2 fruit fly cellular contexts compared by ENCODE assay signal in the genomic region with DNA sequence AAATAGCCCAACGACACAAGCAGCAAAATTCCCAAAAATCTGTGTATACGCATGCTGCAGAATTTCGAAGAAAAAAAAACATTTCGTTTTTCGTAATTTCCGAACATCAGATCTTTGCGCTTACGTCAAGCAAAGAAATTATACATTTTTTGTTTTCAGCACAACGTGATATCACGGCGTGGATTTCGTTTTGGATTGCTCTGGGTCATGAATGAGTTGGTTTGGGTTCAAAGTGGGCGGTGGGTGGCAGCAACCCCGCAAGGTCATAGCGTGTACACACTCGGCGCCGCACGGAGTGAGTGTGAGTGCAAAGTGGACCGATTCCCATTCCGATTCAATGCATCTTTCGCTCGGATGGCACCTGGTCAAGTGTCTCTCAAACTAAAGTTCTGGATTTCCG.
TF ChIP-seq lines count a peak whose summit lies in the region.

No protein-coding gene starts in this region.

- TF ChIP-seq CTCF in whole organism, embryonic (GFP tag; optimal IDR thresholded peaks at IDR 0.05; lab: Kevin White, UChicago) = no peak

TF ChIP-seq in whole organism, embryonic, 481 proteins besides CTCF, POLR2A, EP300 and RAD21:
- TF ChIP-seq Hr78 (GFP tag; optimal IDR thresholded peaks at IDR 0.05; lab: Kevin White, UChicago) = peak in 1 of 2 experiments; percentile 20
- TF ChIP-seq Side (GFP tag; optimal IDR thresholded peaks at IDR 0.05; lab: Kevin White, UChicago) = no peak
- peak in 1 of 2 experiments; percentile 11 for TF ChIP-seq Pdp1 (GFP tag; optimal IDR thresholded peaks at IDR 0.05; lab: Kevin White, UChicago)
- TF ChIP-seq sd (tag; optimal IDR thresholded peaks at IDR 0.05; lab: Kevin White, UChicago) = peak; percentile 57
- no peak for TF ChIP-seq CG17361 (GFP tag; IDR thresholded peaks at IDR 0.05; lab: Robert Waterston, UW)
- no peak for TF ChIP-seq CG9797 (GFP tag; optimal IDR thresholded peaks at IDR 0.05; lab: Kevin White, UChicago)
- no peak for TF ChIP-seq sens-2 (GFP tag; IDR thresholded peaks at IDR 0.05; lab: Robert Waterston, UW)
- TF ChIP-seq CG17359 (tag; optimal IDR thresholded peaks at IDR 0.05; lab: Kevin White, UChicago) = no peak
- TF ChIP-seq Bgb (GFP tag; IDR thresholded peaks at IDR 0.05; lab: Robert Waterston, UW; ENCODE audit: partially characterized antibody) = 0 out of 2 replicates have a peak, but pooled peaks have one; percentile 11
- no peak for TF ChIP-seq gro (GFP tag; optimal IDR thresholded peaks at IDR 0.05; lab: Kevin White, UChicago)
- TF ChIP-seq CG11085 (GFP tag; IDR thresholded peaks at IDR 0.05; lab: Robert Waterston, UW) = no peak
- no peak for TF ChIP-seq peb (GFP tag; IDR thresholded peaks at IDR 0.05; lab: Robert Waterston, UW)
- TF ChIP-seq D19B (GFP tag; optimal IDR thresholded peaks at IDR 0.05; lab: Kevin White, UChicago) = no peak
- TF ChIP-seq so (GFP tag; IDR thresholded peaks at IDR 0.05; lab: Robert Waterston, UW) = peak; percentile 71; the same call in 2 of the 3 replicates
- peak; percentile 43 for TF ChIP-seq CG12769 (tag; optimal IDR thresholded peaks at IDR 0.05; lab: Kevin White, UChicago)
- TF ChIP-seq Atf6 (GFP tag; IDR thresholded peaks at IDR 0.05; lab: Robert Waterston, UW) = no peak
- 0 out of 4 replicates have a peak, but pooled peaks have one; percentile 28 for TF ChIP-seq chinmo (GFP tag; IDR thresholded peaks at IDR 0.05; lab: Robert Waterston, UW; ENCODE audit: partially characterized antibody)
- no peak for TF ChIP-seq gem (tag; optimal IDR thresholded peaks at IDR 0.05; lab: Kevin White, UChicago)

TF ChIP-seq in whole organism, prepupa, 60 proteins besides CTCF, POLR2A, EP300 and RAD21:
- TF ChIP-seq svp (GFP tag; lab: Kevin White, UChicago) = peak; percentile 88
- no peak for TF ChIP-seq salr (GFP tag; optimal IDR thresholded peaks at IDR 0.05; lab: Kevin White, UChicago)
- no peak for TF ChIP-seq Sox15 (GFP tag; optimal IDR thresholded peaks at IDR 0.05; lab: Kevin White, UChicago)
